Worm (Caenorhabditis elegans): ENCODE measurements around the gene lido-9.

- no peak for TF ChIP-seq spr-3 (GFP tag; optimal IDR thresholded peaks at IDR 0.05)
- no peak for TF ChIP-seq nhr-11 (tag; optimal IDR thresholded peaks at IDR 0.05)
- TF ChIP-seq nhr-111 (GFP tag; optimal IDR thresholded peaks at IDR 0.05): no peak
- TF ChIP-seq fkh-10 (GFP tag; optimal IDR thresholded peaks at IDR 0.05): no peak
- no peak for TF ChIP-seq hlh-11 (tag; optimal IDR thresholded peaks at IDR 0.05)
- no peak for TF ChIP-seq unc-130 (GFP tag; optimal IDR thresholded peaks at IDR 0.05)
- TF ChIP-seq ces-1 (GFP tag; optimal IDR thresholded peaks at IDR 0.05): no peak
- no peak for TF ChIP-seq skn-1 (tag; optimal IDR thresholded peaks at IDR 0.05)
- no peak for TF ChIP-seq jun-1 (tag; optimal IDR thresholded peaks at IDR 0.05)
Observed at ce11 chrII:2966350-2966749, 34.2 kb upstream of the lido-9 start.
